Worm (Caenorhabditis elegans) whole organism, L3 larva: ENCODE measurements around the gene hpo-40.

Experiments
- ceh-9 ChIP-seq: sonication (generic microtip); optimal IDR thresholded peaks from 2 replicates; lab custom pipeline; 2018; ENCODE audit warnings: missing biosample characterization, missing genetic modification characterization
- egl-27 ChIP-seq: sonication (generic microtip); optimal IDR thresholded peaks from 4 replicates; lab custom pipeline; 2017; ENCODE audit warnings: missing biosample characterization, missing genetic modification reagents, missing genetic modification characterization
- fkh-2 ChIP-seq: fragments of 150-350 bp; optimal IDR thresholded peaks from 2 replicates; lab custom pipeline; 2014; ENCODE audit warnings: missing biosample characterization, missing genetic modification reagents, missing genetic modification characterization
- hmg-11 ChIP-seq: sonication (generic microtip); optimal IDR thresholded peaks from 2 replicates; lab custom pipeline; 2016; ENCODE audit warnings: missing genetic modification characterization, missing compliant biosample characterization
- lin-15B ChIP-seq: fragments of 150-350 bp; optimal IDR thresholded peaks from 2 replicates; lab custom pipeline; 2014; ENCODE audit warnings: missing biosample characterization, missing genetic modification characterization
- nhr-237 ChIP-seq: fragments of 150-350 bp; optimal IDR thresholded peaks from 2 replicates; lab custom pipeline; 2014; ENCODE audit warnings: missing biosample characterization, missing genetic modification characterization
- nhr-28 ChIP-seq: fragments of 150-350 bp; optimal IDR thresholded peaks from 2 replicates; lab custom pipeline; 2014; ENCODE audit warnings: missing biosample characterization, missing genetic modification characterization
- pha-4 ChIP-seq: fragments of 150-350 bp; optimal IDR thresholded peaks from 2 replicates; lab custom pipeline; 2014; ENCODE audit warnings: missing biosample characterization, missing genetic modification reagents, missing genetic modification characterization
- tbx-2 ChIP-seq: sonication (generic microtip); optimal IDR thresholded peaks from 2 replicates; lab custom pipeline; 2016; ENCODE audit warnings: mild to moderate bottlenecking, missing genetic modification characterization, missing compliant biosample characterization
- zag-1 ChIP-seq: fragments of 150-350 bp; optimal IDR thresholded peaks from 2 replicates; lab custom pipeline; 2014; ENCODE audit warnings: missing biosample characterization, missing genetic modification characterization

ce11 chrV:10241121-10241803 is 28.5 kb downstream of the hpo-40 start, which contains the start of the genes C12D8.21 and col-148:
- TF ChIP-seq egl-27 (tag; lab: Kevin White, UChicago), result no peak
- TF ChIP-seq nhr-237 (tag; lab: Kevin White, UChicago), result no peak
- TF ChIP-seq pha-4 (tag; lab: Kevin White, UChicago), result no peak
- no peak for TF ChIP-seq nhr-28 (tag; lab: Kevin White, UChicago)
- TF ChIP-seq hmg-11 (tag; lab: Kevin White, UChicago), result no peak
- TF ChIP-seq zag-1 (tag; lab: Kevin White, UChicago), result no peak
- TF ChIP-seq ceh-9, result no peak
- no peak for TF ChIP-seq lin-15B (tag; lab: Kevin White, UChicago)
- no peak for TF ChIP-seq fkh-2 (tag; lab: Kevin White, UChicago)
- no peak for TF ChIP-seq tbx-2
